Fruit fly (Drosophila melanogaster) S2 (cell line): Measurements from ENCODE around the gene Smg6.

Experiments used
- CG8478 ChIP-seq: fragments of >200 bp; optimal IDR thresholded peaks from 2 replicates; lab custom pipeline; 2018
- CTCF ChIP-seq, 2 experiments: fragments of >200 bp; optimal IDR thresholded peaks; 2 replicates each; lab custom pipeline; 2018

dm6 chr3R:25074558-25074964, 41.3 kb upstream of the Smg6 start, which contains the start of the genes shams and CG11920:
- TF ChIP-seq CG8478 (no peak), CTCF (optimal IDR thresholded peaks at IDR 0.05; lab: Kevin White, UChicago) (no peak)
